Worm (Caenorhabditis elegans): ENCODE data around the gene Y43D4A.1.

DNA sequence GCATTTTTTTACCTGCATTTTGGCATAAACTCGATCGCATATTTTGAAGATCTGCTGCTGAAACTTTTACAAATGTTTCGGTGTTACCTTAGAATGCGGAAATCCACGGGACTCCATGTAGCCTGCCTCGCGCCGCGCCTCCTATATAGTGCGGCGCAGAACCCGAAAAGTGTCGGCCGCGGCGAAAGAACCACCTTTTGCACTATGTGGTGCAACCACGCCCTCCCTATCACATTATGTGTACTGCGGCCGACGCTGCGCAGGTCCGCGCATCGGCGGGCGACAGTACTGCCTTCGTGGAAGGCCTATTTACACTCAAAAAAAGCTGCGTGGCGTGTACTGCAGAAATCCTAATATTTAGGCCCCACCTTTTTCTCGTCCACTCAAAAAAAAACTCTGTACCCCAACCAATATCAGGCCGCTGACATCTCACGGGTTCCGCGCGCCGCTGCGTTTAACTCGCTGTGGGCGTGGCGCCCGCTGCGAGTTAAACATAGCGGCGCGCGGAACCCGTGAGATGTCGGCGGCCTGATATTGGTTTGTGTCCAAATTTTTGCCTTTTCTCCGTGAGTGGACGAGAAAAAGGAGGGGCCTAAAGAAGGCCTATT lies 21.5 kb upstream of the Y43D4A.1 start:
- TF ChIP-seq snpc-4 (tag; optimal IDR thresholded peaks at IDR 0.05) (no peak), elt-3 (tag; optimal IDR thresholded peaks at IDR 0.05) (no peak), unc-55 (GFP tag; optimal IDR thresholded peaks at IDR 0.05) (no peak), blmp-1 (tag; optimal IDR thresholded peaks at IDR 0.05; ENCODE audit: insufficient read depth) (no peak), unc-39 (tag; optimal IDR thresholded peaks at IDR 0.05) (no peak), ZK546.5 (tag; optimal IDR thresholded peaks at IDR 0.05) (no peak), ztf-11 (tag; optimal IDR thresholded peaks at IDR 0.05) (no peak), skn-1 (tag; optimal IDR thresholded peaks at IDR 0.05) (no peak), peb-1 (tag; optimal IDR thresholded peaks at IDR 0.05) (no peak), ceh-82 (tag; optimal IDR thresholded peaks at IDR 0.05) (no peak)
